Worm (Caenorhabditis elegans) whole organism, mixed stage, embryonic: ENCODE results near the gene W10C6.2.

Source experiments
- elt-1 ChIP-seq: sonication (generic microtip); optimal IDR thresholded peaks from 2 replicates; lab custom pipeline; 2017; ENCODE audit warnings: missing genetic modification characterization, mild to moderate bottlenecking, missing compliant biosample characterization, antibody characterized with exemption, moderate library complexity, borderline replicate concordance; ENCODE audit not compliant: insufficient read depth
- flh-1 ChIP-seq: fragments of 200-800 bp; sonication (Bioruptor generic); optimal IDR thresholded peaks from 2 replicates; lab custom pipeline; 2018; ENCODE audit warnings: mild to moderate bottlenecking, missing genetic modification characterization, moderate library complexity, missing compliant biosample characterization
- hlh-1 ChIP-seq: fragments of 150-350 bp; optimal IDR thresholded peaks from 2 replicates; lab custom pipeline; 2014; ENCODE audit warnings: missing biosample characterization, missing genetic modification reagents, missing genetic modification characterization
- lin-13 ChIP-seq: fragments of 150-350 bp; optimal IDR thresholded peaks from 2 replicates; lab custom pipeline; 2014; ENCODE audit warnings: missing biosample characterization, missing genetic modification characterization
- lsy-2 ChIP-seq: fragments of 150-350 bp; optimal IDR thresholded peaks from 2 replicates; lab custom pipeline; 2014; ENCODE audit warnings: missing biosample characterization, missing genetic modification characterization
- pha-4 ChIP-seq: fragments of 150-350 bp; optimal IDR thresholded peaks from 2 replicates; lab custom pipeline; 2018; ENCODE audit warnings: missing biosample characterization, missing genetic modification reagents, missing genetic modification characterization

- TF ChIP-seq pha-4 (no peak), lin-13 (tag; lab: Kevin White, UChicago) (no peak), flh-1 (GFP tag; lab: Kevin White, UChicago) (no peak), lsy-2 (tag; lab: Kevin White, UChicago) (no peak), elt-1 (tag; lab: Kevin White, UChicago) (no peak), hlh-1 (tag; lab: Kevin White, UChicago) (no peak)
Measured at ce11 chrII:11157660-11158059, 36.0 kb upstream of the W10C6.2 start.
